Worm (Caenorhabditis elegans): ENCODE measurements around the gene ppm-1.A.

The ppm-1.A gene

ce11 chrV:10491443-10491842 is 44.7 kb downstream of the ppm-1.A start, which contains the start of gene aqp-5:
Gene aqp-5 (plus strand): TSS chrV:10491743.
- TF ChIP-seq tra-4 (tag; optimal IDR thresholded peaks at IDR 0.05) (no peak), F13C5.2 (tag; optimal IDR thresholded peaks at IDR 0.05) (no peak), sea-1 (GFP tag; conservative IDR thresholded peaks at IDR 0.05) (no peak), ceh-13 (GFP tag; optimal IDR thresholded peaks at IDR 0.05) (no peak)

- TF ChIP-seq ets-7 (tag; optimal IDR thresholded peaks at IDR 0.05): no peak
- no peak for TF ChIP-seq tra-4 (tag; optimal IDR thresholded peaks at IDR 0.05)
- TF ChIP-seq tbx-11 (GFP tag; IDR thresholded peaks at IDR 0.05): no peak
- no peak for TF ChIP-seq ceh-13 (GFP tag; optimal IDR thresholded peaks at IDR 0.05)
- TF ChIP-seq ceh-36 (tag; optimal IDR thresholded peaks at IDR 0.05): no peak
- TF ChIP-seq hmbx-1 (tag; optimal IDR thresholded peaks at IDR 0.05): no peak
- TF ChIP-seq sea-1 (GFP tag; conservative IDR thresholded peaks at IDR 0.05): no peak
- no peak for TF ChIP-seq B0310.2 (tag; optimal IDR thresholded peaks at IDR 0.05)
- TF ChIP-seq tbx-37 (GFP tag; conservative IDR thresholded peaks at IDR 0.05): no peak
- TF ChIP-seq aly-1 (tag; optimal IDR thresholded peaks at IDR 0.05): no peak
- no peak for TF ChIP-seq hnd-1 (tag; optimal IDR thresholded peaks at IDR 0.05)
- no peak for TF ChIP-seq pes-1 (GFP tag; IDR thresholded peaks at IDR 0.05)
- no peak for TF ChIP-seq hmg-4 (GFP tag; optimal IDR thresholded peaks at IDR 0.05)
Observed at ce11 chrV:10489998-10490397, 46.2 kb downstream of the ppm-1.A start, which contains the start of gene ncx-5. Gene ncx-5 (minus strand): TSS chrV:10490098.

- TF ChIP-seq tbx-37 (GFP tag; conservative IDR thresholded peaks at IDR 0.05): no peak
- TF ChIP-seq sea-1 (GFP tag; conservative IDR thresholded peaks at IDR 0.05): no peak
- TF ChIP-seq ceh-36 (tag; optimal IDR thresholded peaks at IDR 0.05): no peak
- no peak for TF ChIP-seq aly-1 (tag; optimal IDR thresholded peaks at IDR 0.05)
- TF ChIP-seq pes-1 (GFP tag; IDR thresholded peaks at IDR 0.05): no peak
- no peak for TF ChIP-seq ama-1 (optimal IDR thresholded peaks at IDR 0.05)
- TF ChIP-seq hmg-4 (GFP tag; optimal IDR thresholded peaks at IDR 0.05): no peak
Observed at ce11 chrV:10485389-10485788, 50.8 kb downstream of the ppm-1.A start.

ce11 chrV:10484640-10485039 is 51.5 kb downstream of the ppm-1.A start, which contains the start of gene Y32F6B.1:
Gene Y32F6B.1 (minus strand): TSS chrV:10484740.
- TF ChIP-seq ceh-13 (GFP tag; optimal IDR thresholded peaks at IDR 0.05) (no peak), flt-1 (GFP tag; IDR thresholded peaks at IDR 0.05) (no peak), ceh-36 (tag; optimal IDR thresholded peaks at IDR 0.05) (no peak), pes-1 (GFP tag; IDR thresholded peaks at IDR 0.05) (no peak), aly-1 (tag; optimal IDR thresholded peaks at IDR 0.05) (no peak), ama-1 (optimal IDR thresholded peaks at IDR 0.05) (no peak), tra-4 (tag; optimal IDR thresholded peaks at IDR 0.05) (no peak), sea-1 (GFP tag; conservative IDR thresholded peaks at IDR 0.05) (no peak), F13C5.2 (tag; optimal IDR thresholded peaks at IDR 0.05) (no peak)

- TF ChIP-seq hnd-1 (tag; optimal IDR thresholded peaks at IDR 0.05) (no peak), hmbx-1 (tag; optimal IDR thresholded peaks at IDR 0.05) (no peak), ets-7 (tag; optimal IDR thresholded peaks at IDR 0.05) (no peak), scrt-1 (GFP tag; IDR thresholded peaks at IDR 0.05) (no peak), sea-1 (GFP tag; conservative IDR thresholded peaks at IDR 0.05) (no peak), flt-1 (GFP tag; IDR thresholded peaks at IDR 0.05) (no peak), ama-1 (optimal IDR thresholded peaks at IDR 0.05) (no peak), pes-1 (GFP tag; IDR thresholded peaks at IDR 0.05) (no peak), tbx-11 (GFP tag; IDR thresholded peaks at IDR 0.05) (no peak), ceh-36 (tag; optimal IDR thresholded peaks at IDR 0.05) (no peak), F13C5.2 (tag; optimal IDR thresholded peaks at IDR 0.05) (no peak), aly-1 (tag; optimal IDR thresholded peaks at IDR 0.05) (no peak)
Observed at ce11 chrV:10483995-10484394, 52.2 kb downstream of the ppm-1.A start.

Measured in whole organism, early embryonic.